Worm (Caenorhabditis elegans): ENCODE results near the gene algn-1.

algn-1 gene

DNA sequence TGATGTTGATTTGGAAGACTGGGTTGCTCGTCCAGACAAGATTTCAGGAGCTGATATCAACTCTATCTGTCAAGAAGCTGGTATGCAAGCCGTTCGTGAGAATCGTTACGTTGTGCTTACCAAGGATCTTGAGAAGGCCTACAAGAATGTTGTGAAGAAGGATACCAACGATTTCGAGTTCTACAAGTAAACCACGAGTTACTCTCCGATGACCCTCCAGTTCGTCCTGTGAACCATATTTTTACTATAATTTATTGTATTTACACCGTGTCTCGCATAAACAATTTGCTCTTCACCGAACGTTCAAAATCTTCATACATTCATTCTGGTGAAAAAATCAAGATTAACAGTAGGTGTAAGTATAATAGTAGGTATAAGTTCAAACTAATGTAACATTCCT lies 31.1 kb downstream of the algn-1 start:
- no peak for TF ChIP-seq ref-1 (GFP tag; conservative IDR thresholded peaks at IDR 0.05)
- no peak for TF ChIP-seq ztf-29 (GFP tag; IDR thresholded peaks at IDR 0.05)
- TF ChIP-seq ztf-23 (GFP tag; IDR thresholded peaks at IDR 0.05): no peak
- TF ChIP-seq flt-1 (GFP tag; IDR thresholded peaks at IDR 0.05): no peak
- TF ChIP-seq T22C8.4 (GFP tag; IDR thresholded peaks at IDR 0.05): no peak
- no peak for TF ChIP-seq tab-1 (GFP tag; IDR thresholded peaks at IDR 0.05)
- no peak for TF ChIP-seq klf-2 (GFP tag; conservative IDR thresholded peaks at IDR 0.05)
- TF ChIP-seq cog-1 (tag; optimal IDR thresholded peaks at IDR 0.05): no peak
- TF ChIP-seq med-1 (GFP tag; optimal IDR thresholded peaks at IDR 0.05; ENCODE audit: insufficient read depth): no peak

DNA sequence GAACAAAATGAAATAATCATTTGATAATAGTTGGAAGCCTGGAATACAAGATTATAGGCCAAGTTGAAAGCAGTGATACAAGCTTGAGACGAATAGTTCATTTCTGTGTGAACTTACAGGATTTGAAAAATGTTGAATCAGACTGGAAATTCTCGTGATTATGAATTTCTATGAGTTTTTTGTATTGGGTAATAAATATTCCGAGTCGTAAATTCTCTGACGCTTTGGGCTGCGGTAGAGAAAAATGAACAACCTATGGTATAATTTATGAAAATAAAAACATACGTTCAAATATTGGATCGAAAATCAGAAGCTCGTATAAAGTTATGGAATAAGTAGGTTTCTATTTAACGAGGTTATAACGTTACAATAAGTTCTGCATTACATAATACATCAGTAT lies 32.9 kb downstream of the algn-1 start, which contains the start of gene srb-11:
Gene srb-11 (minus strand): TSS at position 101 of the 400 bp plus-strand sequence.
- TF ChIP-seq ref-1 (GFP tag; conservative IDR thresholded peaks at IDR 0.05): no peak
- TF ChIP-seq med-1 (GFP tag; optimal IDR thresholded peaks at IDR 0.05; ENCODE audit: insufficient read depth): no peak
- no peak for TF ChIP-seq tab-1 (GFP tag; IDR thresholded peaks at IDR 0.05)
- no peak for TF ChIP-seq T22C8.4 (GFP tag; IDR thresholded peaks at IDR 0.05)
- TF ChIP-seq cog-1 (tag; optimal IDR thresholded peaks at IDR 0.05): no peak
- TF ChIP-seq klf-2 (GFP tag; conservative IDR thresholded peaks at IDR 0.05): no peak
- TF ChIP-seq ztf-23 (GFP tag; IDR thresholded peaks at IDR 0.05): no peak
- TF ChIP-seq ztf-29 (GFP tag; IDR thresholded peaks at IDR 0.05): no peak
- no peak for TF ChIP-seq flt-1 (GFP tag; IDR thresholded peaks at IDR 0.05)

DNA sequence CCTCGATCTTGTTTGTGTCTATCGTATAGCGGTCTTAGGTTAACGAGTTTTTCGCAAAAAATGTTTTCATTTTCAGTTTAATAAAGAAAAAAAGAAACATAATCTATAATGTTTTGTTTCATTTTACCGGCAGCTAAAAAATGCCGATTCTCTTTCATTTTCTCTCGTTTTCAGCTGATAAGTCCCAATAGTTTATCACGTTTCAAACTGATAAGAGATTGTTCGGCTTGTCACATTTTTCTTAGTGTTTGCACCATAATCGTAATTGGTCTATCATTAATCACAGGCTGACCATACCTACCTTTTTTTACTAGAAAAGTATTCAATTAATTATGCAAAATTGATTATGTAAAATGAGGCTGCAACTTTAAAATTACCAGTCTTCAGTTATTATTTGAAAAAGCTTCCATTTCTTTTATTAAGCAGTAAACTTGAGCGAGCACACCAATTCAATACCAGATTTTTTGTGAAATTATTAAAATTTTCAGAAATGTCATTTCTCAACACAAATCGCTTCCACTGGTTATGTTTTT lies 35.3 kb downstream of the algn-1 start, which contains the start of gene F23F12.13:
Gene F23F12.13 (plus strand): TSS at position 483 of the 533 bp plus-strand sequence.
- TF ChIP-seq med-1 (GFP tag; optimal IDR thresholded peaks at IDR 0.05; ENCODE audit: insufficient read depth) (no peak), ref-1 (GFP tag; conservative IDR thresholded peaks at IDR 0.05) (no peak), T22C8.4 (GFP tag; IDR thresholded peaks at IDR 0.05) (no peak), tab-1 (GFP tag; IDR thresholded peaks at IDR 0.05) (no peak), flt-1 (GFP tag; IDR thresholded peaks at IDR 0.05) (no peak), ztf-23 (GFP tag; IDR thresholded peaks at IDR 0.05) (no peak)

DNA sequence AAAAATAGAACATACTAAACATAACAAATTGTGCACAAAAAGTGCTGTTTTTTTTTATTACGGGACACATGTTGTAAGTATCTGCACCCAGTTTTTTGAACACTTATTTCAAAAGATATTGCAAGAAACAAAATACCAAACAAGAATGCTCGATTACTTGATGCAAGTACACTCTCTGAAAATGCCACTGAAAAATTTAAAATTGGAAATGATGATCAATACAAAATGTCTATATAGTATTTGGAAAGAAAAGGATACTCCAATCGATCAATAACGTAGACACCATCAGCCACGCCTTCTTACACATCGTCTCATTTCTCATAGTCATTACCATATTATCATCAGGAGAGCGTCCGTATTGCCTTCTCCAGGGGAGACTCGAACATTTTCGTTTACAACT lies 38.3 kb downstream of the algn-1 start, which contains the start of gene sdz-15:
Gene sdz-15 (plus strand): TSS at position 301 of the 400 bp plus-strand sequence.
- TF ChIP-seq klf-2 (GFP tag; conservative IDR thresholded peaks at IDR 0.05) (no peak), cog-1 (tag; optimal IDR thresholded peaks at IDR 0.05) (no peak), ref-1 (GFP tag; conservative IDR thresholded peaks at IDR 0.05) (no peak), med-1 (GFP tag; optimal IDR thresholded peaks at IDR 0.05; ENCODE audit: insufficient read depth) (no peak), T22C8.4 (GFP tag; IDR thresholded peaks at IDR 0.05) (no peak), flt-1 (GFP tag; IDR thresholded peaks at IDR 0.05) (no peak), ztf-23 (GFP tag; IDR thresholded peaks at IDR 0.05) (no peak), ztf-29 (GFP tag; IDR thresholded peaks at IDR 0.05) (no peak)

DNA sequence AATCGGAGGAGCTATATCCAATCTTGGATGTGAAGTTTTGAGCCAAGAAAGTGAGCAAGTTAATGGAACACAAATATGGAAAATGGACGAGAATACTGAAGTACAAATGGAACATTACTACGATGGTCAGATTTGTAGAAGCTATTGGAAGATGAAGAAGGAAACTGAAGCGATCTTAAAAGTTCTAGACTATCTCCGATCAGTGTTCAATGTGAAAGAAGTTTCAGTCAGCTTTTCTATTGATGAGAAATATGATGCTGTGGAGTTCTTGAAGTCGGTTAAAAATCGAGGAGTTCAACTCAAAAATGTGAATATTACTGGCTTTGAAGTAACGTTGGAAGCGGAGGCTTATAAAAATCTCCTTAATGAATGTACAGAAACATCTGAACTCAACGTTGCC lies 39.2 kb downstream of the algn-1 start:
- TF ChIP-seq tab-1 (GFP tag; IDR thresholded peaks at IDR 0.05) (no peak), cog-1 (tag; optimal IDR thresholded peaks at IDR 0.05) (no peak), flt-1 (GFP tag; IDR thresholded peaks at IDR 0.05) (no peak)

DNA sequence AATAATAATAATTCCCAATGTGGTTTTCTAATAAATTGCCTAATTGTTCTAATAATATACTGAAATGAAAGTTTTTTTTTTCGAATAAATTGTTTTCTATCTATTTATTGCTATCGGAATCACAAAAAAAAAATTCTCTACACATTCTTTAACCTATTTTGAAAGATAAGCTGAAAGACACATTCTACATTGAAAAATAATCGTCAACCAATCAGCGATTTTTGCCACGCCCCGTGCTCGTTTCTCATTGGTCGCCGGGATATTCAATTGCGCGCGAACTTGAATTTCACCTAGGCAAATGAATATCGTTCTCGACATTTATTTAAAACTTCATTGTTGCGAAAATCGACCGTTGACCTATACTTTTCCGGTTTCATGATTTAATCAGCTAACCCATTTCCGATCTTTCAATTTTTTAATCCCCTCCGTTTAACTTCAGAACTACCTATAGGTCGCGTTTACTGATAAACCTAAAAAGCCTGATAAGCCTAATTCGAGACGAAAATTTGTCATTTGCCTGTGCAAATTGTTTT lies 40.2 kb downstream of the algn-1 start, which contains the start of gene F23F12.3:
Gene F23F12.3 (plus strand): TSS at position 483 of the 533 bp plus-strand sequence.
- TF ChIP-seq ztf-23 (GFP tag; IDR thresholded peaks at IDR 0.05): no peak
- no peak for TF ChIP-seq T22C8.4 (GFP tag; IDR thresholded peaks at IDR 0.05)
- no peak for TF ChIP-seq cog-1 (tag; optimal IDR thresholded peaks at IDR 0.05)
- no peak for TF ChIP-seq tab-1 (GFP tag; IDR thresholded peaks at IDR 0.05)
- TF ChIP-seq ref-1 (GFP tag; conservative IDR thresholded peaks at IDR 0.05): no peak
- no peak for TF ChIP-seq ztf-29 (GFP tag; IDR thresholded peaks at IDR 0.05)
- TF ChIP-seq klf-2 (GFP tag; conservative IDR thresholded peaks at IDR 0.05): no peak
- no peak for TF ChIP-seq med-1 (GFP tag; optimal IDR thresholded peaks at IDR 0.05; ENCODE audit: insufficient read depth)
- no peak for TF ChIP-seq flt-1 (GFP tag; IDR thresholded peaks at IDR 0.05)

DNA sequence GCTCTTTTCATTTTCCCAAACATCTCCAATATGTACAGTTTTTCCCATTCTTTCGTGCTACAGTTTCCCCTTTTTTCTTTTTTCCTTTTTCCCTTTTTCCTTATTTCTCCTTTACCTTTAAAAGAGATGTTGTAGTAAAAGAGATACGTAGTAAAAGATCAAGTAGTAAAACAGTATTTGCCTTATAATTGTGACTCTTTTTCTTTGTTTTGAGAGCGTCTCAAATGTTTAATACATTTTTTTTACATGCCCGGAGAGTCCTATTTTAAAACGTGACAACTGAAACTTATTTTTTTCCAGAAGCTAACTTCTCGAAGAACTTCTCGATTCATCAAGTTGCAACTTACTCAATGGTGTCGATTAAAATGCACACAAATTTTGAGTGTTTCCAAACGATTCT lies 47.9 kb downstream of the algn-1 start, which contains the start of gene F23F12.12:
Gene F23F12.12 (plus strand): TSS at position 301 of the 400 bp plus-strand sequence.
- TF ChIP-seq tab-1 (GFP tag; IDR thresholded peaks at IDR 0.05): no peak
- no peak for TF ChIP-seq ref-1 (GFP tag; conservative IDR thresholded peaks at IDR 0.05)
- TF ChIP-seq med-1 (GFP tag; optimal IDR thresholded peaks at IDR 0.05; ENCODE audit: insufficient read depth): no peak
- TF ChIP-seq cog-1 (tag; optimal IDR thresholded peaks at IDR 0.05): no peak

DNA sequence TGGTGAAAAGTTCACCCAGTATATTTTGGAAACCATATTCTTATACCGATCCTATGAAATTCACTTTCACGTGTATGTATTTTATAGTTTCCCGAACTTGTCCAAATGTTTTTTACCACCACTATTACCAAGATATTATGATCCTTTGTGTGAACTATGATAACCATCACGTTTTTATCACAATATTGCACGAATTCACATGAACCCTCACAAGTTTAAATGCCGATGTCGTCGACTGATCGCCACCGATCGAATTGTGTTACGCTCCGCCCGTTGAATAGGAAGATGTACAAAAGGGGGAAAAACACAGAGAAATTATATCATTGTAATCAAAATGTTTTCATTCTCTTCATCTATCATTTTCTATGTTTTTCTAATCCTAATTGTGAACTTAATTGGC lies 48.4 kb downstream of the algn-1 start:
- TF ChIP-seq flt-1 (GFP tag; IDR thresholded peaks at IDR 0.05) (no peak), tab-1 (GFP tag; IDR thresholded peaks at IDR 0.05) (no peak), ref-1 (GFP tag; conservative IDR thresholded peaks at IDR 0.05) (no peak), cog-1 (tag; optimal IDR thresholded peaks at IDR 0.05) (no peak)

DNA sequence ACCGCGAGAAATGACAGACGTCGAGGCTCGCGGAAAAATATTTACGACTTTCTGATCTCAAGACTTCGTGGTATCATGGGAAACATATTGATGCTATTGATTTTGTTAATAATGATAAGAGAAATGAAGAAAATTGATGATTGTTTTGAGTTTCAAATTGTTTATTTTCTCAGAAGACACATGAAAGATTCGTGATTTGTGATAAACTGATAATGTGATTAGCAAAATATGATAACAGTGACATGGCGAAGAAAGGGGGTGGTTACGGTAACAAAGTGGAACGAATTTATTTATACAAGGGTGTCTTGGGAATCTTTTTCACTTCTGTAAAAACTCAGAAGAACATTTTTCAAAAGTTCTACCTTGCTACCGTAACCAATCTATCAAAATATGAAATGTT lies 49.4 kb downstream of the algn-1 start:
- no peak for TF ChIP-seq tab-1 (GFP tag; IDR thresholded peaks at IDR 0.05)
- TF ChIP-seq med-1 (GFP tag; optimal IDR thresholded peaks at IDR 0.05; ENCODE audit: insufficient read depth): no peak
- TF ChIP-seq flt-1 (GFP tag; IDR thresholded peaks at IDR 0.05): no peak
- no peak for TF ChIP-seq klf-2 (GFP tag; conservative IDR thresholded peaks at IDR 0.05)
- no peak for TF ChIP-seq ztf-29 (GFP tag; IDR thresholded peaks at IDR 0.05)
- TF ChIP-seq ref-1 (GFP tag; conservative IDR thresholded peaks at IDR 0.05): no peak
- no peak for TF ChIP-seq T22C8.4 (GFP tag; IDR thresholded peaks at IDR 0.05)
- TF ChIP-seq cog-1 (tag; optimal IDR thresholded peaks at IDR 0.05): no peak
- no peak for TF ChIP-seq ztf-23 (GFP tag; IDR thresholded peaks at IDR 0.05)

All from whole organism, midembryonic.